Fruit fly (Drosophila melanogaster) ovary, adult (tissue): ENCODE measurements around the gene GramD1B.

Source experiments
- CG17801 ChIP-seq: fragments of 200-800 bp; optimal IDR thresholded peaks from 2 replicates; lab custom pipeline; 2019; ENCODE audit warnings: missing biosample characterization, mild to moderate bottlenecking, missing genetic modification characterization, moderate library complexity; ENCODE audit not compliant: partially characterized antibody

The GramD1B gene

dm6 chr2L:3345763-3346482 lies 27.2 kb downstream of the GramD1B start:
- no peak for TF ChIP-seq CG17801 (GFP tag; lab: Kevin White, UChicago)

- TF ChIP-seq CG17801 (GFP tag; lab: Kevin White, UChicago) = no peak
These were observed 30.8 kb downstream of the GramD1B start for dm6 chr2L:3342369-3342768.

- TF ChIP-seq CG17801 (GFP tag; lab: Kevin White, UChicago) = no peak
These were observed 31.8 kb downstream of the GramD1B start for dm6 chr2L:3341231-3341935.

dm6 chr2L:3339420-3339819 lies 33.8 kb downstream of the GramD1B start:
- no peak for TF ChIP-seq CG17801 (GFP tag; lab: Kevin White, UChicago)

- TF ChIP-seq CG17801 (GFP tag; lab: Kevin White, UChicago) = no peak
These were observed 34.5 kb downstream of the GramD1B start for dm6 chr2L:3338566-3339215.

- TF ChIP-seq CG17801 (GFP tag; lab: Kevin White, UChicago) = no peak
These were observed 40.7 kb downstream of the GramD1B start, which contains the start of gene CG15408 for dm6 chr2L:3332514-3332913. Gene CG15408 (plus strand): TSS chr2L:3332814.

dm6 chr2L:3330628-3331027 lies 42.5 kb downstream of the GramD1B start, which contains the start of gene CG3285:
Gene CG3285 (plus strand): TSS chr2L:3330928.
- TF ChIP-seq CG17801 (GFP tag; lab: Kevin White, UChicago) = no peak

- TF ChIP-seq CG17801 (GFP tag; lab: Kevin White, UChicago) = no peak
These were observed 45.6 kb downstream of the GramD1B start, which contains the start of gene CG33282 for dm6 chr2L:3327603-3328002. Gene CG33282 (plus strand): TSS chr2L:3327903.

dm6 chr2L:3323319-3324287 lies 49.6 kb downstream of the GramD1B start, which contains the start of gene CG33281:
Gene CG33281 (plus strand): TSS chr2L:3324237.
- no peak for TF ChIP-seq CG17801 (GFP tag; lab: Kevin White, UChicago)

dm6 chr2L:3319731-3320295 lies 53.4 kb downstream of the GramD1B start, which contains the start of the genes Fign and CG8837:
Gene Fign (minus strand): TSS chr2L:3319872.
Gene CG8837 (plus strand): TSS chr2L:3320245.
- no peak for TF ChIP-seq CG17801 (GFP tag; lab: Kevin White, UChicago)
